Worm (Caenorhabditis elegans) whole organism, L2 larva: ENCODE measurements around the gene F20C5.7.
A peak's percentile ranks its signal among the peaks of the same experiment; 100 is the strongest.

Experiments used
- aly-2 ChIP-seq: fragments of 150-350 bp; optimal IDR thresholded peaks from 2 replicates; lab custom pipeline; 2014; ENCODE audit warnings: missing biosample characterization, missing genetic modification characterization
- ama-1 ChIP-seq: fragments of 150-350 bp; optimal IDR thresholded peaks from 2 replicates; lab custom pipeline; 2018; ENCODE audit warnings: inconsistent platforms
- lin-13 ChIP-seq: fragments of 150-350 bp; optimal IDR thresholded peaks from 2 replicates; lab custom pipeline; 2014; ENCODE audit warnings: missing biosample characterization, missing genetic modification reagents, missing genetic modification characterization
- mdl-1 ChIP-seq, 2 experiments: fragments of 150-350 bp in 1 of 2; sonication (generic microtip) in 1 of 2; optimal IDR thresholded peaks; 2 replicates each; lab custom pipeline; 2017; ENCODE audit warnings: missing biosample characterization in 2 of 2, missing genetic modification characterization in 2 of 2
- nhr-23 ChIP-seq: fragments of 150-350 bp; optimal IDR thresholded peaks from 2 replicates; lab custom pipeline; 2014; ENCODE audit warnings: missing biosample characterization, missing genetic modification reagents, missing genetic modification characterization
- nhr-77 ChIP-seq: fragments of 150-350 bp; optimal IDR thresholded peaks from 2 replicates; lab custom pipeline; 2014; ENCODE audit warnings: missing biosample characterization, missing genetic modification characterization
- snpc-4 ChIP-seq: fragments of 150-350 bp; optimal IDR thresholded peaks from 2 replicates; lab custom pipeline; 2014; ENCODE audit warnings: missing biosample characterization, missing genetic modification characterization
- unc-55 ChIP-seq: fragments of 150-350 bp; sonication (generic microtip); optimal IDR thresholded peaks from 3 replicates; lab custom pipeline; 2014; ENCODE audit warnings: missing biosample characterization, missing genetic modification reagents, missing genetic modification characterization
- ztf-4 ChIP-seq: fragments of 150-350 bp; optimal IDR thresholded peaks from 2 replicates; lab custom pipeline; 2014; ENCODE audit warnings: missing biosample characterization, missing genetic modification characterization

ce11 chrIV:8786654-8787053 lies 41.2 kb upstream of the F20C5.7 start, which contains the start of gene C33D9.8:
- TF ChIP-seq snpc-4 (tag; lab: Kevin White, UChicago), result no peak
- no peak for TF ChIP-seq mdl-1 (tag; optimal IDR thresholded peaks at IDR 0.05; lab: Kevin White, UChicago)
- no peak for TF ChIP-seq nhr-77
- no peak for TF ChIP-seq ztf-4 (tag; lab: Kevin White, UChicago)
- no peak for TF ChIP-seq lin-13
- no peak for TF ChIP-seq ama-1 (lab: Kevin White, UChicago)
- TF ChIP-seq aly-2 (tag; lab: Kevin White, UChicago), result no peak
- no peak for TF ChIP-seq nhr-23
- TF ChIP-seq unc-55 (GFP tag; lab: Kevin White, UChicago), result peak; percentile 60
